Worm (Caenorhabditis elegans): Measurements from ENCODE around the gene trul-1.

The trul-1 gene

ce11 chrII:278636-279035, 3.7 kb downstream of the trul-1 start, which contains the start of gene B0432.8:
Gene B0432.8, minus strand, starts transcription at chrII:278736.
- no peak for TF ChIP-seq madf-10 (tag; optimal IDR thresholded peaks at IDR 0.05)
- no peak for TF ChIP-seq efl-1 (GFP tag; optimal IDR thresholded peaks at IDR 0.05)
- TF ChIP-seq C06A6.2 (GFP tag; conservative IDR thresholded peaks at IDR 0.05): no peak
- TF ChIP-seq rpc-1 (optimal IDR thresholded peaks at IDR 0.05): no peak
- TF ChIP-seq rpc-1 (tag; optimal IDR thresholded peaks at IDR 0.05): no peak
- TF ChIP-seq ccch-3 (GFP tag; optimal IDR thresholded peaks at IDR 0.05): no peak
- no peak for TF ChIP-seq madf-3 (GFP tag; IDR thresholded peaks at IDR 0.05)
- TF ChIP-seq Y95B8A.8 (GFP tag; IDR thresholded peaks at IDR 0.05): no peak
- TF ChIP-seq F37B4.10 (GFP tag; IDR thresholded peaks at IDR 0.05): no peak
- no peak for TF ChIP-seq ceh-79 (tag; optimal IDR thresholded peaks at IDR 0.05)
- no peak for TF ChIP-seq tbp1 (GFP tag; optimal IDR thresholded peaks at IDR 0.05)
- no peak for TF ChIP-seq somi-1 (GFP tag; optimal IDR thresholded peaks at IDR 0.05)

ce11 chrII:273872-274271, 8.5 kb downstream of the trul-1 start, which contains the start of gene B0432.7:
Gene B0432.7, minus strand, starts transcription at chrII:273972.
- TF ChIP-seq F57C9.4 (tag; optimal IDR thresholded peaks at IDR 0.05) (no peak), hlh-12 (tag; optimal IDR thresholded peaks at IDR 0.05) (no peak), aptf-2 (GFP tag; conservative IDR thresholded peaks at IDR 0.05) (no peak), ztf-6 (GFP tag; IDR thresholded peaks at IDR 0.05) (no peak), nfyb-1 (GFP tag; IDR thresholded peaks at IDR 0.05) (no peak), egl-18 (GFP tag; IDR thresholded peaks at IDR 0.05) (no peak), xnd-1 (tag; optimal IDR thresholded peaks at IDR 0.05) (no peak), dpff-1 (tag; optimal IDR thresholded peaks at IDR 0.05) (no peak), madf-6 (GFP tag; IDR thresholded peaks at IDR 0.05) (no peak), sdz-38 (tag; optimal IDR thresholded peaks at IDR 0.05) (no peak)

ce11 chrII:264053-264452, 18.3 kb downstream of the trul-1 start, which contains the start of gene B0432.14:
Gene B0432.14, plus strand, starts transcription at chrII:264353.
- no peak for TF ChIP-seq ceh-91 (GFP tag; IDR thresholded peaks at IDR 0.05)
- no peak for TF ChIP-seq F52B5.7 (tag; optimal IDR thresholded peaks at IDR 0.05)
- no peak for TF ChIP-seq lsy-27 (tag; optimal IDR thresholded peaks at IDR 0.05; ENCODE audit: borderline replicate concordance, insufficient read depth)
- no peak for TF ChIP-seq Y95B8A.8 (GFP tag; IDR thresholded peaks at IDR 0.05)
- no peak for TF ChIP-seq egl-44 (GFP tag; IDR thresholded peaks at IDR 0.05)
- TF ChIP-seq fkh-3 (tag; optimal IDR thresholded peaks at IDR 0.05): no peak
- no peak for TF ChIP-seq hlh-26 (GFP tag; conservative IDR thresholded peaks at IDR 0.05)
- TF ChIP-seq F33H1.4 (GFP tag; IDR thresholded peaks at IDR 0.05): no peak
- TF ChIP-seq ceh-79 (tag; optimal IDR thresholded peaks at IDR 0.05): no peak

- TF ChIP-seq F33H1.4 (GFP tag; IDR thresholded peaks at IDR 0.05) (no peak), ceh-58 (GFP tag; IDR thresholded peaks at IDR 0.05) (no peak), K11D2.4 (GFP tag; IDR thresholded peaks at IDR 0.05) (no peak), dpff-1 (tag; optimal IDR thresholded peaks at IDR 0.05) (no peak), nfyb-1 (GFP tag; IDR thresholded peaks at IDR 0.05) (no peak)
Observed at ce11 chrII:263563-263962, 18.8 kb downstream of the trul-1 start, which contains the start of gene scc-2. Gene scc-2, minus strand, starts transcription at chrII:263663.

- no peak for TF ChIP-seq ztf-28 (GFP tag; IDR thresholded peaks at IDR 0.05)
- TF ChIP-seq Y53F4B.3 (GFP tag; IDR thresholded peaks at IDR 0.05): no peak
- TF ChIP-seq lsl-1 (GFP tag; optimal IDR thresholded peaks at IDR 0.05): no peak
- no peak for TF ChIP-seq bed-2 (GFP tag; IDR thresholded peaks at IDR 0.05)
Observed at ce11 chrII:257519-257918, 24.9 kb downstream of the trul-1 start, which contains the start of gene cat-2. Gene cat-2, plus strand, starts transcription at chrII:257819.

Measured in whole organism, young adult.